Fruit fly (Drosophila melanogaster) whole organism, embryonic: ENCODE measurements around the gene Tasp1.

Experiments
- Adf1 ChIP-seq: fragments of 200-800 bp; sonication (Bioruptor generic); IDR thresholded peaks from 2 replicates; pipeline ENCODE4 v1.3.6; 2022; ENCODE audit warnings: missing biosample characterization, missing genetic modification characterization
- Bgb ChIP-seq: fragments of 200-800 bp; sonication (Bioruptor generic); IDR thresholded peaks from 2 replicates; pipeline ENCODE4 v1.3.6; 2022; ENCODE audit warnings: missing biosample characterization, missing genetic modification characterization; ENCODE audit not compliant: partially characterized antibody
- CG10462 ChIP-seq: fragments of 200-800 bp; sonication (Bioruptor generic); optimal IDR thresholded peaks from 2 replicates; lab custom pipeline; 2016; ENCODE audit warnings: missing biosample characterization, missing genetic modification characterization
- CG11247 ChIP-seq: fragments of 200-800 bp; sonication (Bioruptor generic); IDR thresholded peaks from 2 replicates; pipeline ENCODE4 v1.3.6; 2022; ENCODE audit warnings: missing biosample characterization, missing genetic modification characterization
- CG12299 ChIP-seq: fragments of 200-800 bp; sonication (Bioruptor generic); optimal IDR thresholded peaks from 2 replicates; lab custom pipeline; 2018; ENCODE audit warnings: missing biosample characterization, mild to moderate bottlenecking, missing genetic modification characterization
- CG15269 ChIP-seq: fragments of 200-800 bp; sonication (Bioruptor generic); optimal IDR thresholded peaks from 2 replicates; lab custom pipeline; 2018; ENCODE audit warnings: missing biosample characterization, mild to moderate bottlenecking, missing genetic modification characterization, moderate library complexity
- CG31441 ChIP-seq: fragments of 200-800 bp; sonication (Bioruptor generic); IDR thresholded peaks from 2 replicates; pipeline ENCODE4 v1.3.6; 2022; ENCODE audit warnings: missing biosample characterization, missing genetic modification characterization
- CG32772 ChIP-seq: fragments of 200-800 bp; sonication (Bioruptor generic); IDR thresholded peaks from 2 replicates; pipeline ENCODE4 v1.3.6; 2022; ENCODE audit warnings: missing biosample characterization, missing genetic modification characterization
- CG4328 ChIP-seq: fragments of 200-800 bp; sonication (Bioruptor generic); optimal IDR thresholded peaks from 3 replicates; lab custom pipeline; 2017; ENCODE audit warnings: missing biosample characterization, missing genetic modification reagents, missing genetic modification characterization
- CG6272 ChIP-seq: fragments of 200-800 bp; sonication (Bioruptor generic); IDR thresholded peaks from 2 replicates; pipeline ENCODE4 v1.3.6; 2022; ENCODE audit warnings: missing biosample characterization, missing genetic modification characterization
- CG7372 ChIP-seq: fragments of 200-800 bp; sonication (Bioruptor generic); IDR thresholded peaks from 2 replicates; pipeline ENCODE4 v1.3.6; 2022; ENCODE audit warnings: missing biosample characterization, missing genetic modification characterization
- CG8089 ChIP-seq: fragments of 200-800 bp; sonication (Bioruptor generic); optimal IDR thresholded peaks from 3 replicates; lab custom pipeline; 2016; ENCODE audit warnings: missing biosample characterization, missing genetic modification characterization
- CG9215 ChIP-seq: fragments of 200-800 bp; sonication (Bioruptor generic); IDR thresholded peaks from 2 replicates; pipeline ENCODE4 v1.3.6; 2022; ENCODE audit warnings: missing biosample characterization, missing genetic modification characterization
- CG9727 ChIP-seq: fragments of 200-800 bp; sonication (Bioruptor generic); optimal IDR thresholded peaks from 3 replicates; lab custom pipeline; 2017; ENCODE audit warnings: missing biosample characterization, mild to moderate bottlenecking, missing genetic modification characterization
- CG9876 ChIP-seq: fragments of 200-800 bp; sonication (Bioruptor generic); optimal IDR thresholded peaks from 2 replicates; lab custom pipeline; 2016; ENCODE audit warnings: missing biosample characterization, missing genetic modification characterization
- D19A ChIP-seq: fragments of 200-800 bp; optimal IDR thresholded peaks from 3 replicates; lab custom pipeline; 2019; ENCODE audit warnings: missing biosample characterization, mild to moderate bottlenecking, missing genetic modification characterization, moderate library complexity
- Deaf1 ChIP-seq: fragments of 200-800 bp; optimal IDR thresholded peaks from 3 replicates; lab custom pipeline; 2019; ENCODE audit warnings: missing biosample characterization, mild to moderate bottlenecking, missing genetic modification characterization, moderate library complexity
- Elba2 ChIP-seq: fragments of 200-800 bp; sonication (Bioruptor generic); optimal IDR thresholded peaks from 3 replicates; lab custom pipeline; 2016; ENCODE audit warnings: missing biosample characterization, missing genetic modification characterization
- HLH3B ChIP-seq: fragments of 200-800 bp; sonication (Bioruptor generic); IDR thresholded peaks from 2 replicates; pipeline ENCODE4 v1.3.6; 2022; ENCODE audit warnings: missing biosample characterization, missing genetic modification characterization
- Hr78 ChIP-seq, 2 experiments: fragments of 200-800 bp in 1 of 2; fragments of >200 bp in 1 of 2; sonication (Bioruptor generic) in 1 of 2; optimal IDR thresholded peaks; 2 replicates each; lab custom pipeline; 2017 to 2019; ENCODE audit warnings: missing biosample characterization in 2 of 2, missing genetic modification characterization in 2 of 2, mild to moderate bottlenecking in 1 of 2, moderate library complexity in 1 of 2
- Hsf ChIP-seq: fragments of 200-800 bp; sonication (Bioruptor generic); optimal IDR thresholded peaks from 3 replicates; lab custom pipeline; 2016; ENCODE audit warnings: missing biosample characterization, missing genetic modification characterization
- Lhr ChIP-seq: fragments of 200-800 bp; sonication (Bioruptor generic); optimal IDR thresholded peaks from 3 replicates; lab custom pipeline; 2017; ENCODE audit warnings: mild to moderate bottlenecking, missing biosample characterization, missing genetic modification reagents, missing genetic modification characterization
- Optix ChIP-seq: fragments of 200-800 bp; sonication (Bioruptor generic); IDR thresholded peaks from 3 replicates; pipeline ENCODE4 v1.3.6; 2022; ENCODE audit warnings: missing biosample characterization, missing genetic modification characterization
- Pdp1 ChIP-seq, 2 experiments: fragments of 200-800 bp; sonication (Bioruptor generic); optimal IDR thresholded peaks; 3 replicates each; lab custom pipeline; 2016; ENCODE audit warnings: missing biosample characterization in 2 of 2, missing genetic modification characterization in 2 of 2, mild to moderate bottlenecking in 1 of 2, moderate library complexity in 1 of 2
- Ravus ChIP-seq: fragments of 200-800 bp; sonication (Bioruptor generic); IDR thresholded peaks from 2 replicates; pipeline ENCODE4 v1.3.6; 2022; ENCODE audit warnings: missing biosample characterization, missing genetic modification characterization
- Rfx ChIP-seq: fragments of 200-800 bp; sonication (Bioruptor generic); IDR thresholded peaks from 2 replicates; pipeline ENCODE4 v1.3.6; 2022; ENCODE audit warnings: missing biosample characterization, missing genetic modification characterization
- Xrp1 ChIP-seq: fragments of 200-800 bp; sonication (Bioruptor generic); IDR thresholded peaks from 2 replicates; pipeline ENCODE4 v1.3.6; 2022; ENCODE audit warnings: missing biosample characterization, missing genetic modification characterization
- aop ChIP-seq: fragments of 200-800 bp; sonication (Bioruptor generic); IDR thresholded peaks from 2 replicates; pipeline ENCODE4 v1.3.6; 2022; ENCODE audit warnings: missing biosample characterization, missing genetic modification characterization
- ap ChIP-seq: fragments of 200-800 bp; sonication (Bioruptor generic); IDR thresholded peaks from 2 replicates; pipeline ENCODE4 v1.3.6; 2022; ENCODE audit warnings: missing biosample characterization, missing genetic modification characterization
- chinmo ChIP-seq: fragments of 200-800 bp; sonication (Bioruptor generic); IDR thresholded peaks from 4 replicates; pipeline ENCODE4 v1.3.6; 2022; ENCODE audit warnings: missing biosample characterization, missing genetic modification characterization; ENCODE audit not compliant: partially characterized antibody
- ci ChIP-seq: fragments of 200-800 bp; sonication (Bioruptor generic); IDR thresholded peaks from 3 replicates; pipeline ENCODE4 v1.3.6; 2022; ENCODE audit warnings: missing biosample characterization, missing genetic modification characterization
- dati ChIP-seq: fragments of 200-800 bp; sonication (Bioruptor generic); IDR thresholded peaks from 2 replicates; pipeline ENCODE4 v1.3.6; 2022; ENCODE audit warnings: missing biosample characterization, missing genetic modification characterization
- dm ChIP-seq: fragments of 200-800 bp; sonication (Bioruptor generic); optimal IDR thresholded peaks from 3 replicates; lab custom pipeline; 2016; ENCODE audit warnings: missing biosample characterization, missing genetic modification characterization
- dmrt11E ChIP-seq: fragments of 200-800 bp; sonication (Bioruptor generic); optimal IDR thresholded peaks from 3 replicates; lab custom pipeline; 2018; ENCODE audit warnings: missing biosample characterization, mild to moderate bottlenecking, missing genetic modification characterization, moderate library complexity
- gro ChIP-seq: fragments of 200-800 bp; sonication (Bioruptor generic); optimal IDR thresholded peaks from 2 replicates; lab custom pipeline; 2016; ENCODE audit warnings: missing biosample characterization, missing genetic modification characterization
- gt ChIP-seq: fragments of 200-800 bp; sonication (Bioruptor generic); IDR thresholded peaks from 2 replicates; pipeline ENCODE4 v1.3.6; 2022; ENCODE audit warnings: missing biosample characterization, missing genetic modification characterization
- ind ChIP-seq: fragments of 200-800 bp; sonication (Bioruptor generic); optimal IDR thresholded peaks from 3 replicates; lab custom pipeline; 2016; ENCODE audit warnings: missing biosample characterization, missing genetic modification characterization
- ken ChIP-seq: fragments of 200-800 bp; sonication (Bioruptor generic); IDR thresholded peaks from 3 replicates; pipeline ENCODE4 v1.3.6; 2022; ENCODE audit warnings: missing biosample characterization, missing genetic modification characterization
- lov ChIP-seq, 2 experiments: fragments of 200-800 bp in 1 of 2; fragments of >200 bp in 1 of 2; sonication (Bioruptor generic) in 1 of 2; IDR thresholded peaks in 1 of 2; optimal IDR thresholded peaks in 1 of 2; 2 replicates in 1 of 2; 3 replicates in 1 of 2; pipeline versions ENCODE4 v1.3.6 to Lab custom; 2017 to 2022; ENCODE audit warnings: missing biosample characterization in 1 of 2, missing genetic modification characterization in 1 of 2
- mam ChIP-seq: fragments of 200-800 bp; sonication (Bioruptor generic); optimal IDR thresholded peaks from 3 replicates; lab custom pipeline; 2016; ENCODE audit warnings: missing biosample characterization, missing genetic modification characterization
- nerfin-2 ChIP-seq: fragments of 200-800 bp; sonication (Bioruptor generic); IDR thresholded peaks from 2 replicates; pipeline ENCODE4 v1.3.6; 2022; ENCODE audit warnings: missing biosample characterization, missing genetic modification characterization; ENCODE audit not compliant: partially characterized antibody
- nom ChIP-seq: fragments of 200-800 bp; sonication (Bioruptor generic); optimal IDR thresholded peaks from 2 replicates; lab custom pipeline; 2017; ENCODE audit warnings: missing biosample characterization, missing genetic modification characterization, mild to moderate bottlenecking, moderate library complexity, missing genetic modification reagents
- org-1 ChIP-seq: fragments of 200-800 bp; sonication (Bioruptor generic); optimal IDR thresholded peaks from 2 replicates; lab custom pipeline; 2017; ENCODE audit warnings: missing biosample characterization, missing genetic modification characterization
- pfk ChIP-seq: fragments of 200-800 bp; sonication (Bioruptor generic); optimal IDR thresholded peaks from 2 replicates; lab custom pipeline; 2018; ENCODE audit warnings: missing biosample characterization, mild to moderate bottlenecking, missing genetic modification characterization, moderate library complexity
- row ChIP-seq: fragments of 200-800 bp; sonication (Bioruptor generic); IDR thresholded peaks from 3 replicates; pipeline ENCODE4 v1.3.6; 2022; ENCODE audit warnings: missing biosample characterization, missing genetic modification characterization
- sens ChIP-seq: fragments of 200-800 bp; sonication (Bioruptor generic); peaks from one replicate; lab custom pipeline; 2016; ENCODE audit warnings: missing biosample characterization, missing genetic modification characterization
- sna ChIP-seq: fragments of 200-800 bp; sonication (Bioruptor generic); IDR thresholded peaks from 2 replicates; pipeline ENCODE4 v1.3.6; 2022; ENCODE audit warnings: missing biosample characterization, missing genetic modification characterization; ENCODE audit not compliant: partially characterized antibody
- stc ChIP-seq: fragments of 200-800 bp; sonication (Bioruptor generic); IDR thresholded peaks from 2 replicates; pipeline ENCODE4 v1.3.6; 2022; ENCODE audit warnings: missing biosample characterization, missing genetic modification characterization
- vvl ChIP-seq: fragments of 200-800 bp; sonication (Bioruptor generic); IDR thresholded peaks from 2 replicates; pipeline ENCODE4 v1.3.6; 2022; ENCODE audit warnings: missing biosample characterization, missing genetic modification characterization
- wdn ChIP-seq: fragments of 200-800 bp; sonication (Bioruptor generic); IDR thresholded peaks from 2 replicates; pipeline ENCODE4 v1.3.6; 2022; ENCODE audit warnings: missing biosample characterization, missing genetic modification characterization
- yki ChIP-seq: fragments of >200 bp; optimal IDR thresholded peaks from 3 replicates; lab custom pipeline; 2018

The Tasp1 gene

DNA sequence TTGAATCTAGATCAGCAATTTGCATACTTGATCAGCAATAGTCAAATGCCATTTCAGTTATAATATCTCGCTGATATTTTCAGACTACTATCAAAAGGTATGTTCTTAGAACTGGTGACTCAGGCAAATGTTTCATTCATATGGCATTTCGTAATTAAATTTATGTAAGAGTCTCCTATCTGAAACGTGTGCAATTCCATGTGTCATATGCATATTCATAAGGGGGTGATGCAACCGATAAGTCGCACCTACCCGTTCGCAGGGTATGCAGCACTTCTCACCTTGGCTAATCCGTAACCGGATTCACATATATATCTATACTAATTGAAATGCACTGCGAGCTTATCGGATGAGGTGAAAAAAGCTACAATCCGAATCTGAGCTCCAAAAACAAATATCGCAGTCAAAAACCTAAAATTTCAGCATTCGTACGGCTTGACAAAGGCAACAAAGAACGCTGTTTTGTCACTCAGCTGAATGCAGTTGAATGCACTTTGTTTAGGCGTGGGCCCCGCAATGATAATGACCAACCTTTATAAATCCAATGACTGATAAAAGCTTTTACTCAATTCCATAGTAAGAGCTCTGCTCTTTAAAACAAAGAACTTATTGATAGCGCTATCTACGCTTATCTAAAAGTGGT, 49.5 kb downstream of the Tasp1 start (continued):
- TF ChIP-seq Hr78 (GFP tag; optimal IDR thresholded peaks at IDR 0.05; lab: Kevin White, UChicago) (no peak), nerfin-2 (GFP tag; lab: Robert Waterston, UW) (0 out of 2 replicates have a peak, but pooled peaks have one; percentile 15), CG12299 (tag; lab: Kevin White, UChicago) (no peak), Rfx (GFP tag; lab: Robert Waterston, UW) (0 out of 2 replicates have a peak, but pooled peaks have one; percentile 16), yki (no peak), HLH3B (peak; percentile 4; the same call in 1 of the 2 replicates), Lhr (GFP tag; lab: Kevin White, UChicago) (no peak), CG7372 (GFP tag; lab: Robert Waterston, UW) (no peak), CG11247 (no peak), sens (GFP tag; lab: Kevin White, UChicago) (peak; percentile 70), Ravus (GFP tag; lab: Robert Waterston, UW) (no peak), row (no peak), nom (peak; percentile 45), CG8089 (GFP tag; lab: Kevin White, UChicago) (no peak), aop (GFP tag; lab: Robert Waterston, UW) (no peak), chinmo (GFP tag; lab: Robert Waterston, UW) (0 out of 4 replicates have a peak, but pooled peaks have one; percentile 33), dati (GFP tag; lab: Robert Waterston, UW) (no peak), lov (optimal IDR thresholded peaks at IDR 0.05; lab: Kevin White, UChicago) (no peak), lov (GFP tag; IDR thresholded peaks at IDR 0.05; lab: Robert Waterston, UW) (no peak), wdn (GFP tag; lab: Robert Waterston, UW) (no peak), CG4328 (GFP tag; lab: Kevin White, UChicago) (no peak), ci (GFP tag; lab: Robert Waterston, UW) (peak; percentile 59; the same call in 1 of the 3 replicates), Pdp1 (GFP tag; optimal IDR thresholded peaks at IDR 0.05; lab: Kevin White, UChicago) (peak in 1 of 2 experiments; percentile 66), sna (GFP tag; lab: Robert Waterston, UW) (no peak), CG9727 (GFP tag; lab: Kevin White, UChicago) (no peak), dmrt11E (tag; lab: Kevin White, UChicago) (no peak), vvl (peak; percentile 86), Deaf1 (tag; lab: Kevin White, UChicago) (no peak), Bgb (GFP tag; lab: Robert Waterston, UW) (peak; percentile 19; the same call in 1 of the 2 replicates), CG15269 (no peak), D19A (peak; percentile 71), gt (GFP tag; lab: Robert Waterston, UW) (no peak), Xrp1 (GFP tag; lab: Robert Waterston, UW) (peak; percentile 19; the same call in 1 of the 2 replicates), CG6272 (no peak), ind (no peak), Optix (GFP tag; lab: Robert Waterston, UW) (no peak), org-1 (GFP tag; lab: Kevin White, UChicago) (no peak), mam (GFP tag; lab: Kevin White, UChicago) (no peak), CG32772 (no peak), CG10462 (no peak), CG9876 (GFP tag; lab: Kevin White, UChicago) (no peak), CG31441 (no peak), gro (GFP tag; lab: Kevin White, UChicago) (no peak), stc (GFP tag; lab: Robert Waterston, UW) (no peak), Hsf (GFP tag; lab: Kevin White, UChicago) (no peak), Adf1 (GFP tag; lab: Robert Waterston, UW) (no peak), Elba2 (GFP tag; lab: Kevin White, UChicago) (no peak), ken (GFP tag; lab: Robert Waterston, UW) (no peak), pfk (GFP tag; lab: Kevin White, UChicago) (no peak), CG9215 (GFP tag; lab: Robert Waterston, UW) (no peak), dm (no peak), ap (GFP tag; lab: Robert Waterston, UW) (no peak)
